Worm (Caenorhabditis elegans): ENCODE data around the gene F21C10.3.

Gene F21C10.3

DNA sequence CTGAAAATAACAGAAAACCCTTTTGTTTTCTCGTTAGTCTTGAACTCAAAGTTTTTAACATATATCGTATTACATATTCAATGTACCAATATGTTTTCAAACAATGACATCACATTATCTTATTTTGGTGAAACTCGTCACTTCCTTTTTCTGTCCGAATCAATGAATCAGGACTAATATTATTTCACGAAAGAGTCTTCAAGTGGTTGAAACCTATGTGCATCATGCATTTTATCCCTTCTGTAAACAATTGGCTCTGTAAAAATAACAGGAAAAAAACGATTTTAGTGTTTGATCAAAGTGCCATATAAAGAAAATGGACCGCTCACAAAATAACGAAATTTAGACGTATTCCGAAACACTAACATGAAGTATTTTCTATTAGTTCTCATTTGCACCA is 19.7 kb upstream of the F21C10.3 start, which contains the start of gene F21C10.18:
Gene F21C10.18, plus strand, starts transcription at position 301 of the 400 bp plus-strand sequence.
- TF ChIP-seq unc-62 (GFP tag; optimal IDR thresholded peaks at IDR 0.05): no peak

DNA sequence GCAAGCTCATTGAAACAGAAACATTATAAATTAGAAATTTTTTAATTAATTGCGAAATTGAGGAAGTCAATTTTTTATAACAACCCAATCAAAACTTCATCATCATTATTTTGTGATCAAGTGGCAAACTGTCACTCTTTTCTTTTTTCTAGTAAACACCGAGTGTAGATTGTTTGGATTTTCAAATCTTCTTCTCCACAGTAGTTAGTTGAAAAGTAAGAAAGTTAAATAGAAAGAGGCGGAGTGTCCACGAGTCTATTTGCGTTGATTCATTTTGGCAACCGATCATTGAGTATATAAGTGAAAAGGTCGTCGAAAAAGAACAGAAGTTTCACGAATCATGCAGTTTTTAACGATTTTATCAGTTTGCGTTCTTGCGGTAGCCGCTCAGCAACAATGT is 18.6 kb upstream of the F21C10.3 start, which contains the start of gene pqn-31:
Gene pqn-31, plus strand, starts transcription at position 301 of the 400 bp plus-strand sequence.
- TF ChIP-seq unc-62 (GFP tag; optimal IDR thresholded peaks at IDR 0.05): no peak

DNA sequence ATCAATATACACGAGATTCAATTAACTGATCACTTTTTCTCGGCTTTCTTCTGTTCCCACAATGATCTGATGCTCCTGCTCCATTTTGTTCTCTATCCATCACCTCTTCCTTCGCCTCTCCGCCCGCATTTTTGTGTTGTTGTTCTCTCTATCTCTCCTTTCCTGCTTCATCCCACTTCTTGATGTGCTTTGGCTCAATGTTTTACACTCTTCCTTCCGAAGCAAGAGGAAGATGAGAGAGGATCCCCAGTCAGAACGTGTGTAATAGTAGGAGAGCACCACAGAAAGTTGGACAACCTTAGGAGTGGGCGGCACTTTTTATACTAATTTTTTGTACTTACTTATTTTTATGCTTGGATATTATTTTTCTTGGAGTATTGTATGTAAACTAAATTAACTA is 15.9 kb upstream of the F21C10.3 start:
- TF ChIP-seq unc-62 (GFP tag; optimal IDR thresholded peaks at IDR 0.05): no peak

DNA sequence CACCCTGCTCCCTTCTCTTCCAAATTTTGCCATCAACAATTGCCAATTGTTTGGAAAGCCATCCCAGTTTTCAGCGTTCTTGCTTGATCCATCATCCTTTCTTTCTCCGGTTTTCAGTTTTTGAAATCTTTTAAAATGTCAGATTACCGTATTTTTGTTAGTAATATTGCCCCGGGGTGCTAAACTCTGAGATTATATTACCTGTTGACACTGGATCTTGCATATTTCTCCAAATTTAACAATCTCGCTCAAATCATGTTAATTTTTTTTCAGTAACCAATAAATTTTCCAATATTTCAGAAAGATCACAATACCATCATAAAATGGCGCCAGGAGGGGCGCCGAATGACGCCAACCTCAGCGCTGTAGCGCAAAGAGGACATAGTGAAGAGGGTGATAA is 15.4 kb upstream of the F21C10.3 start, which contains the start of gene F21C10.7:
Gene F21C10.7, plus strand, starts transcription at position 301 of the 400 bp plus-strand sequence.
- no peak for TF ChIP-seq unc-62 (GFP tag; optimal IDR thresholded peaks at IDR 0.05)

DNA sequence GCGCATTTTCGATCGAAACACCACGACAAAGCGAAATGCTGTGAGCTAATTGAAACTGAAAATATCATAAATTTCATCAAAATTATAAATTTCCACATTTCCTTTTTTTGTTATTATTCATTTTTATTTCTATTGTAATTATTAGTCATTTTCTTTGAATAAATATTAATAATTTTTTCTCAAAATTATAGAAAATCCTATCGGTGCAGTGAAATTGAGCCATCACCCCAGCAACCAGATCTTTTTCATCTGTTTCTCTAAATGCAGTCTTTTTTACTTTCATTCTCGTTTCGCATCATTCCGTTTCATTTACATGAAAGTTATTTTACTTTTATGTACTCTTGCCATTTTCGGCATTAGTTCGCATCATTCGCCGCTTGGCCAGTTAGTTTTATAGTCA is 5.9 kb upstream of the F21C10.3 start, which contains the start of gene F21C10.13:
Gene F21C10.13, plus strand, starts transcription at position 301 of the 400 bp plus-strand sequence.
- no peak for TF ChIP-seq unc-62 (GFP tag; optimal IDR thresholded peaks at IDR 0.05)

DNA sequence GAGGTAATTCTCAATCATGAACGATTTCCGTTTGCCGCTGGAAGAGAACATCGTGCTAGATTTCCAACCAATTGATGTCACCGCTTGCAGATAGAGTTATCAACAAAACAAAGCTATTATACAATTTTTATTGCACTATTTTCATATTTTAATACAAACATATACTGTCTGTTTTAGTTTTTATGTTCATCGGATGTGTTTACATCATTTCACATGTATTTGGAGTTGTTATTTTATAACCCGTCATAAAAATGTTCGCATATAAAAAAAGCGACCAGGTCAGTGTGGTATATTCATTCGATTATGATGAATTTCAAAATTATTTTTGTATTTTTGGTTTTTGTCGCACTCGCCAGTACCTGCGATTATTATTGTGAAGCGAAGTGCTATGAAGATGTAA is 4.7 kb upstream of the F21C10.3 start, which contains the start of gene F21C10.11:
Gene F21C10.11, plus strand, starts transcription at position 301 of the 400 bp plus-strand sequence.
- no peak for TF ChIP-seq unc-62 (GFP tag; optimal IDR thresholded peaks at IDR 0.05)

DNA sequence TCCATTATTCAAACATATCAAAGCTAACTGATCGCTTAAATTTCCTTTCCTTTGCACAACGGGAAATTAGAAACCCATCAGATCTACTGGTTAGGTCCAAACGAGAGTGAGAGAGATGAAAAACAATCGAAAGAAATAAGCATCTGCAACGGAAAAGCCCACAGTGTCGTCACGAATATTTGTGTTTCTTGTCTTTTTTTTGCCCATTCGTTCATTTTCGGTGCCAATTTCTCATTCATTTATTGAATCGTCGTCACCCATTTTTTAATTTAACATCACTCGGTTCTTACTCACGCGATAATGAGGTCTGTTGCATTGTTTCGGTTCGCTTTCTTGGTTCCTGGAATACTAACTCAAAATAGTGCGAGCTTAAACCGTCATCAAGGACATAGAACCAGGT is 3.7 kb upstream of the F21C10.3 start, which contains the start of gene F21C10.6:
Gene F21C10.6, plus strand, starts transcription at position 301 of the 400 bp plus-strand sequence.
- no peak for TF ChIP-seq unc-62 (GFP tag; optimal IDR thresholded peaks at IDR 0.05)

DNA sequence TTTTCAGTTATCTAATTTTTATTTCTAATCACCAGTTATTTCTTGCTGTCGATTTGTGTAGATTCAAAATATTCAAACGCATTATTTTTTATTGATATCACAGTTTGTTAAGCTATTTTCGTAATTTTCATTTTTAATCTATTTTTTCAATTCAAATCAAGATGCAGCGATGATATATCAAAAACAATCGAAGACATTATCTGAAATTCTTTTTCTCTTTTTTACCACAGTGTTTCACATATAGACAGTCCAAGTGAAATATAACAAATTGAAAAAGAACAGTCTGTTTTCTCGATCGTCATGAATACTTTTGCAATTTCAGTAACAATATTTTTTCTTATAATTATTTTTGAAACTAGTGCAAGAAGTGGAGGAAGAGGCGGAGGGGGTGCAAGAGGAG is 2.5 kb upstream of the F21C10.3 start, which contains the start of gene F21C10.5:
Gene F21C10.5, plus strand, starts transcription at position 301 of the 400 bp plus-strand sequence.
- no peak for TF ChIP-seq unc-62 (GFP tag; optimal IDR thresholded peaks at IDR 0.05)

DNA sequence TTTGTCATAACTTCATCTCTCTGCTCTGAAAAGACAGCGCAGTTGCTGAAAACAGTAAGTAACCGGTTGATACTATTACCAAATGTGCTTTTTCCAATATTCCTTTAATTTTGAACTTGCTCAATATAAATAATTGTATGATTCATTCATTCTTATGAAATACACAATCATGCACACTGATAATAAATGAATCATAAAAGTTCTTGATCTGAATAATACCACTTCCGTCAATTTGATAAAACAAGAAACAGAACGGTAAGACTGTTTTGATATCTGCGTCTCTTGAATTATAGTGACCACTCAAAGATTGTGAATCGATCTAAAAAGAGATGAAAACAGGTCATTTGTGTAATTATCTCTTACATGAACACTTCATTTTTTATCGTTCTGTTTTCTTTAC is 1.6 kb upstream of the F21C10.3 start, which contains the start of gene F21C10.4:
Gene F21C10.4, plus strand, starts transcription at position 301 of the 400 bp plus-strand sequence.
- no peak for TF ChIP-seq unc-62 (GFP tag; optimal IDR thresholded peaks at IDR 0.05)

DNA sequence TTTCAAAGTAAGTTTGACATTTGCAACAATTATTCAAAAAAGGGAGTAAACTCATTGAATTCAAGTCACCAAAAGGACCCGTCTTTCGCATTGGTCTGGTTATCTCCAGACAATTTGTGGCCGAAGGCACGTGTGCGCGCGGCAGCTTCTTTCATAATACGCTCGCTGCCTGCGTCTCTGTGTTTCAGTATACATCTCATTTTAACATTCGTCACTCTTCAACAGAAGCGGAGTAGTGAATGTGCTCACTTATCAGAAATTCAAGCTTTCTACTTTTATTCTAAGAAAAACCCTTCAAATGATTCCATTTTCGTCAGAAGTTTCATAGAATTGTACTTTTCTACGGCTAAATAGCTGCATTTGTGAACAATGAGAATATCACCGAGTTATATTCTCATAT is 689 bp downstream of the F21C10.3 start:
- TF ChIP-seq unc-62 (GFP tag; optimal IDR thresholded peaks at IDR 0.05): no peak

DNA sequence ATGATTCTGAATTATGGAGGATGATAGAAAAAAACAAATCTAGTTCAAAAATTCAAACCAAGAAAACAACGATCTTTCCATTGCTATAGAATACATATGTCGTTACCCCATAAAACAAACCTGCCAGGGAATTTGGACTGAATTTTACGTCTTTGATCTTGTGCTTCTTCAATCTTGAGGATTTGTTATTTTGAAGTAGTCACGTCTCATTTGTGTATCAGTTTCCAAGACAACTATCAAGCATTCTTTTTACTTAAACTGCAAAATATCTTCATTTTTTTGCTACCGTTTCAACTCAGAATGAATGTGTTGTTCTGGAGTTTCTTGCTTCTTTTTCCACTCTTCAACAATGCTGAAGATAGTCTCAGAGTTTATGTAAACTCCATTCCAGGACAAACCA is 2.9 kb downstream of the F21C10.3 start, which contains the start of gene F21C10.19:
Gene F21C10.19, plus strand, starts transcription at position 301 of the 400 bp plus-strand sequence.
- TF ChIP-seq unc-62 (GFP tag; optimal IDR thresholded peaks at IDR 0.05): no peak

DNA sequence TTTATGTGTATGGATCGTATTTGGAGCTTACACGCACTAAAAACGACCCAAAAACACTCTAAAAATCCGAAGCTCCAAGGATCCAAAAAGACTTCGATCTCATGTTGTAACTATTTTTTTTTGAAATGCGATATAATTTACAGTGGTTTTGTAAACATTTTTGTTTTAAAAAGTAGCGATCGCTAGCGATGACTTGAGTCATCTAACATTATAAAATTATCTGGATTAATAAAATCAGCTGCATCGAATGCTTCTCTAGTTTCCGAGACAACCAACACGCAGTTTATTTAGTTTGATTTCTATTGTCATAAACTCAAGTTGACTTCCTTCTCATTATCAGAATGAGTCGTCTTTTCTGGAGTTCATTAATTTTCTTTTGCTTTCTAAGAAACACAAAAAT is 4.2 kb downstream of the F21C10.3 start, which contains the start of gene F21C10.1:
Gene F21C10.1, plus strand, starts transcription at position 301 of the 400 bp plus-strand sequence.
- TF ChIP-seq unc-62 (GFP tag; optimal IDR thresholded peaks at IDR 0.05): no peak

DNA sequence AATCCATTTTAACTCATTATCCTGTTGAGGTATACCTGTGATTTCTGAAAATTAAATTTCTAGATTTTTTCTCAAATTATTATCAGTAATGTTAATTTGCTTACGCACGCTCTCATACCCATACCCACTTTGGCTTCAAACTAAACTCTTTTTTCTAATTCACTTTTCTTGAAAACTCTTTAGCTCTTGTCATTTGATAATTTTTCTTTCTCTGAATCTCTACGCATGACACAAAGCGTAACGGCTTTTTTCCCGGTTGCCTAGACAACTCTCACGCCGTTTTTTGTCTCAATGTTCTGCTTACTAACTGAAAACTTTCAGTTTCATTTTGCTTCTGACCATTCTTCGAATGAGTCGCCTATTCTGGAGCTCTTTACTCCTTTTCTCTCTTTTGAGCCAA is 6.1 kb downstream of the F21C10.3 start, which contains the start of gene B0222.1:
Gene B0222.1, plus strand, starts transcription at position 306 of the 400 bp plus-strand sequence.
- no peak for TF ChIP-seq unc-62 (GFP tag; optimal IDR thresholded peaks at IDR 0.05)

DNA sequence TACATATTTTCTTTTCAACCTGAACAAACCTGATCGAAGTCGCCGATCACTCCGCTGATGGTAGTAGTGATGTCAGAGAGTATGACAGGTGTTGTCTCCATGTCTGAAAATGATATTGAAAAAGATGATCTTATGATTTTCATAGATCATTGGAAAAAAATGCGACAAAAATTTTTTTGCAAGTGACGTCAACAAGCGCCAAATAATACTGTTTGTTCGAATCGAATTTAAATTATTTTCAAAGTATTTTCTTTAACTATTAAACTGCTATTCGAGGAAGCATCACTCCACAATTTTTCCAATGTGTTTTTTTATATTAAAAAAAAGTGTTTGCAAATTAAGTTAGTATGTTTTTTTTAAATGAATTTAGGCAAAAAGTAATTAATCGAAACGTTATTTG is 9.7 kb downstream of the F21C10.3 start, which contains the start of gene pitr-2:
Gene pitr-2, minus strand, starts transcription at position 101 of the 400 bp plus-strand sequence.
- TF ChIP-seq unc-62 (GFP tag; optimal IDR thresholded peaks at IDR 0.05): no peak

DNA sequence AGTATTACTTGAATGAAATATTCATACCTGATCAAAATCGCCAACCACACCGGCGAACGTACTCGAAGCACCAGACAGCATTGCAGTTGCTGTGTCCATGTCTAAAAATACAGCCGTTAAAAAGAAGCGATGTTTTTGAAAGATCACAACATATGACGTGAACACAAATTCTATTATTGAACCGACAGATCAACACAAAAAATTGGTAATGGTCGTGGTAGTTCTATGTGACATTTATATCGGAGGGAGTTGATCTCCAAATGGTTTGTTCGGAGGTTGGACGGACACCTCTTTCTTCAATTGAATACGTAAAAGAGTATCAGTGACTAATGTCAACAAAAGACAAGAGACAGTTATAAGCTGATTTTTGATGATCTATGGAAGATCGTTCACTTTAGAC is 13.4 kb downstream of the F21C10.3 start, which contains the start of gene pitr-3:
Gene pitr-3, minus strand, starts transcription at position 101 of the 400 bp plus-strand sequence.
- no peak for TF ChIP-seq unc-62 (GFP tag; optimal IDR thresholded peaks at IDR 0.05)

DNA sequence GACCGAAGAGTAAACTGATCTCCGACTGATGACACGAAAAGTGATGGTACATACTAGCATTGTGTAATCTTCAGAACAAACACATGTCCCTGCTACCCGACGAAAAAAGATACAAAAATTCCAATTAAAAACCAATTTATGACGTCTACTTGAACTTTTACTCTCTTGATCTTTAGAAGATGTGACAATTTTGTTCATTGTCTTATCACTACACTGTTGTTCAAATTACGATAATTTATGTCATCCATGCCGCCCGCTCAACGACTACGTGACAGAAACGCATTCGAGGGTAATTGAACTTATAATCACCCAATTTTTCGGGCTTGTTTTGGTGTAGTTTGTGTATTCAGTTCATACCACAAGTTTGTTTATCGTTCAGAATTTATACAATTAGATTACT is 16.0 kb downstream of the F21C10.3 start:
- TF ChIP-seq unc-62 (GFP tag; optimal IDR thresholded peaks at IDR 0.05): no peak

DNA sequence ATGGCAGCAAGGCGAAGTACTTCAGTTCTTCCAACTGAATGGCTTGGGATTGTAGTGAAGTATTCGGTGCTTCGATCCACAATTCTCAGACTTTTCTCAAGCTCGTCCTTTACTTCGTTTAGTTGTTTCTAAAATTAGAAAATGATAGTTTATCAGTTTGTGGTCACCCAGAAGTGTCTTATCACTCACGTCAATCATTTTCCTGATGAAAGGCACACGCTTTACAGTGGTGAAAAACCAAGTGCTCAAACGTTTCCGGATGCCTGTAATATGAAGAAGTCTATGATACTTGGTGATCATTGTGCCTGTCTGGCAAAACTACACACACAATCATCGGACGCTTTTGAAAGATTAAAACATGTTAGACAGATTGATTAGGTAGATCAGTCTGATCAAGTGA is 18.3 kb downstream of the F21C10.3 start:
- no peak for TF ChIP-seq unc-62 (GFP tag; optimal IDR thresholded peaks at IDR 0.05)
